Worm (Caenorhabditis elegans): Measurements from ENCODE around the gene R74.2.

- no peak for TF ChIP-seq egl-27 (tag; optimal IDR thresholded peaks at IDR 0.05)
- TF ChIP-seq fos-1 (tag; optimal IDR thresholded peaks at IDR 0.05), result no peak
- no peak for TF ChIP-seq nhr-237 (tag; optimal IDR thresholded peaks at IDR 0.05)
- no peak for TF ChIP-seq lin-39 (tag; optimal IDR thresholded peaks at IDR 0.05)
- no peak for TF ChIP-seq nhr-11 (tag; optimal IDR thresholded peaks at IDR 0.05)
- no peak for TF ChIP-seq pha-4 (tag; optimal IDR thresholded peaks at IDR 0.05)
These were observed 12.5 kb upstream of the R74.2 start for ce11 chrIII:4175489-4175888.

Measured in whole organism, L3 larva.